Fruit fly (Drosophila melanogaster): Measurements from ENCODE around the gene Sap47.

The Sap47 gene

DNA sequence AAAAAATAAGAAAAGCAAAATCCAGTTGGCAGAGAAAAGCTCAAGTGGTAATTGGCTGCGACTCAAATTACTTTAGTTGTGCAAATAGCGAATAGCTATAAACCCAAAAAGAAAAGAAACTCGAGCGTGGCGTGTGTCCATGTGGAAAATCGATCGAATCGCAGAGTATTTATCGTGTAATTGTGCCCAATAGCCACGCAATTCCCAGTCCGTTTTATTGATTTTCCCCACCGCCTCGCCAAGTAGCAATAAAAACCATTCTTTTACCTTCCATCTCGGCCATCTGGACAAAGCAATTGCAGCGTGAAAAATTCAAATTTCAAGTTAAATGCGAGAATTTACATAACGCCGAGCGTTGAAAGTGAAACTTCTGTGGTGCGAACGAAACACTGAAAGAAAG lies 638 bp downstream of the Sap47 start:
- TF ChIP-seq pdm3 (GFP tag; optimal IDR thresholded peaks at IDR 0.05) = no peak
- TF ChIP-seq CG6792 (GFP tag; optimal IDR thresholded peaks at IDR 0.05) = no peak
- TF ChIP-seq CG3032 (tag; optimal IDR thresholded peaks at IDR 0.05) = no peak
- TF ChIP-seq eg (GFP tag; IDR thresholded peaks at IDR 0.05) = no peak
- TF ChIP-seq Eip93F (GFP tag; optimal IDR thresholded peaks at IDR 0.05) = no peak
- no peak for TF ChIP-seq net (GFP tag; optimal IDR thresholded peaks at IDR 0.05)
- TF ChIP-seq esn (GFP tag; optimal IDR thresholded peaks at IDR 0.05) = no peak
- TF ChIP-seq Sox15 (GFP tag; optimal IDR thresholded peaks at IDR 0.05) = no peak
- TF ChIP-seq Eip75B (GFP tag; optimal IDR thresholded peaks at IDR 0.05) = no peak
- TF ChIP-seq vri (GFP tag; optimal IDR thresholded peaks at IDR 0.05) = no peak
- no peak for TF ChIP-seq Blimp-1 (GFP tag; optimal IDR thresholded peaks at IDR 0.05)
- TF ChIP-seq achi (GFP tag; optimal IDR thresholded peaks at IDR 0.05) = no peak
- no peak for TF ChIP-seq spab (GFP tag; optimal IDR thresholded peaks at IDR 0.05)
- TF ChIP-seq CG3919 (GFP tag; optimal IDR thresholded peaks at IDR 0.05) = no peak
- no peak for TF ChIP-seq fd85E (GFP tag; optimal IDR thresholded peaks at IDR 0.05)
- no peak for TF ChIP-seq fkh (GFP tag; optimal IDR thresholded peaks at IDR 0.05)
- TF ChIP-seq CG6163 (GFP tag; IDR thresholded peaks at IDR 0.05) = no peak
- TF ChIP-seq Smox (GFP tag; optimal IDR thresholded peaks at IDR 0.05) = no peak
- TF ChIP-seq Sox14 (GFP tag; optimal IDR thresholded peaks at IDR 0.05) = no peak

DNA sequence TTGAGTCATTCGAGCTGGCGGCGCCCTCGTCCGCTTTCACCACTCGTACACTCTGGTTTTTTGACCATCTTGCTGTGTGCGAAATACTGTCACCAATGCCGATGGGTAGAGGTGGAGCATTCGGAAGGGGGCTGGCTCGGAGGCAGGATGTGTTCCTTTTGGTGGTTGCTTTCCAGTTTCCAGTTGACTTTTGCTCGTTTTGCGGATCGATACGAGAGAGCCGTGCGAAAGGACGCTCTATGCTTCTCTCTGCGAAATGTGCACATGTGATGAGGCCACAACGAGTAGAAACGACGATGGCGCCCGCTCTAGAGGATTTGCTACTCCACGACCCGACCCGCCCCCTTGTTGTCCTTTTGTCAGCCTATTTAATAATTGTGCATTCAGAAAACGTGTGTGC lies 2.8 kb downstream of the Sap47 start:
- 0 out of 3 replicates have a peak, but pooled peaks have one; percentile 14 for TF ChIP-seq eg (GFP tag; IDR thresholded peaks at IDR 0.05)
- TF ChIP-seq CG16779 (tag; optimal IDR thresholded peaks at IDR 0.05) = no peak

DNA sequence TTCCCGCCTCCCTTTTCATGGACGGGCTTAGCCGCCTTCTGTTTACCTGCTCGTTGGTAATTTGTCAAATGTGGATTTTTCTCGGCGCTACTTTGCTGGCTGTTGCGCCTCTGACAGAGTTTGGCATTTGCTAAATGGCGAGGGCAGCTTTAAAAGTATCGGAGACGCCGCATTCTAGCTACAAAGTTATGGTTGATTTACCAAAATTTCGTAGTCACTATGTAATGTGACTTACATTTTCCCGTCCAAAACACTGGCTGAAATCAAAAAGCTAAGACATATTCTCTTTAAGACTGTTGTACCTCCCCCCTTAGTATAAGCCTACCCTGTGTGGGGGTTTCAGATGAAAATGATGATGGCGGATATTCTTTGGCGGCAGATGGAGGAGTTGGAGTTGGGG lies 12.7 kb downstream of the Sap47 start:
- TF ChIP-seq eg (GFP tag; IDR thresholded peaks at IDR 0.05) (no peak; the same call in 1 of the 3 replicates), CG6163 (GFP tag; IDR thresholded peaks at IDR 0.05) (0 out of 3 replicates have a peak, but pooled peaks have one; percentile 33)

DNA sequence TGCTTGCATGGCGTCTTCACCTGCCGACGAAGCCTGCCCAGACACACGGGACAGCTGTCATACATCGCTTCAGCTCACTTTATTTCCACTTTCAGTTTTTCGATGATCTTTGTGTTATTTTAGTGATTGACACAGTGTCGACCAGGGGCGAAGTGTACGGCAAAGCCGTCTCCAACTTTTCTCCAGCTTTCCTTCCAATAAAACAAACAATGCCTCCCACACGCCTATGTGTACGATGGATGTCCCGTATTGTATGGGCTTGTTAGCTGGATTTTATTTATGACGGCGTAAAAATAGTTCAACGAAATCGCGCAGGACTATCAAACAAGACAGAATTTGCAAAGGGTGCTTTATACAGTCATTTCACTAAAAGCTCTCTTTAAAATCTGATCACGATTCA lies 15.9 kb downstream of the Sap47 start, which contains the start of the genes CG31088 and CG46383:
Gene CG31088, minus strand, starts transcription at position 101 of the 400 bp plus-strand sequence.
Gene CG46383, minus strand, starts transcription at position 101 of the 400 bp plus-strand sequence.
- no peak for TF ChIP-seq pdm3 (GFP tag; optimal IDR thresholded peaks at IDR 0.05)
- no peak for TF ChIP-seq Sox15 (GFP tag; optimal IDR thresholded peaks at IDR 0.05)
- no peak for TF ChIP-seq Smox (GFP tag; optimal IDR thresholded peaks at IDR 0.05)
- TF ChIP-seq Met (GFP tag; optimal IDR thresholded peaks at IDR 0.05) = no peak
- TF ChIP-seq fd85E (GFP tag; optimal IDR thresholded peaks at IDR 0.05) = no peak
- TF ChIP-seq CG6854 (GFP tag; optimal IDR thresholded peaks at IDR 0.05) = no peak
- TF ChIP-seq acj6 (GFP tag; optimal IDR thresholded peaks at IDR 0.05) = no peak
- TF ChIP-seq CG10631 (GFP tag; optimal IDR thresholded peaks at IDR 0.05) = no peak
- no peak for TF ChIP-seq Blimp-1 (GFP tag; optimal IDR thresholded peaks at IDR 0.05)
- no peak for TF ChIP-seq fkh (GFP tag; optimal IDR thresholded peaks at IDR 0.05)
- no peak for TF ChIP-seq CG6276 (GFP tag; optimal IDR thresholded peaks at IDR 0.05)
- no peak for TF ChIP-seq CG10669 (GFP tag; optimal IDR thresholded peaks at IDR 0.05)
- TF ChIP-seq spab (GFP tag; optimal IDR thresholded peaks at IDR 0.05) = no peak
- TF ChIP-seq lz (GFP tag; optimal IDR thresholded peaks at IDR 0.05) = no peak
- no peak for TF ChIP-seq Gug (GFP tag; IDR thresholded peaks at IDR 0.05)
- TF ChIP-seq OdsH (GFP tag; optimal IDR thresholded peaks at IDR 0.05) = no peak
- TF ChIP-seq Hr38 (GFP tag; optimal IDR thresholded peaks at IDR 0.05) = no peak
- no peak for TF ChIP-seq Lpt (GFP tag; optimal IDR thresholded peaks at IDR 0.05)

DNA sequence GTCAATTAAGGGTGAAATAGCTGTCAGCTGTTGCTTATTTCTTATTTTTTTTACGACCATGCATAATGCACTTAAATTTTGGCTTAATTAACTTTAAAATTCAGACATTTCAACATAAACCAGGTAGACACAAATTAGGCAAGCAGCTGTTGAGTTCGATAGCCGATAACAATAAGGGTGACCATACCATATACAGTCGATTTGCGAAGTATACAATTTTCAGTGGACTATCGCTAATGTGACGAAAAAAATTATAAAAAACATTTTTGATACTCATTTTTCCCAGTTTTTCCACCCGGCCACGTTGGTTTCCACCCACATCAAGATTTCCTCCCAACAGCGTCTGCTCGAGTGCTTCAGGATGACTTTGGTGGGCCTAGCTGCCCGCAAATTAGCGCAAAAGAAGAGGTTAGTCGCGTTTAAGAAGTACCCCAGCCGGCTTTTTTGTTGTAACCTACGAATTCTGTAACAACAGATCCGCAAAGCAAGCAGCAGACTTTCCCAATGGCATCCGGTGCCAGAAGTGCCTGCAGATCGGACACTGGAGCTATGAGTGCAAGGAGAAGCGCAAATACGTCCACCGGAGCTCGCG lies 28.9 kb downstream of the Sap47 start, which contains the start of the genes CG4287 and CG5516:
Gene CG4287, minus strand, starts transcription at position 178 of the 592 bp plus-strand sequence.
Gene CG5516, plus strand, starts transcription at position 195 of the 592 bp plus-strand sequence.
- TF ChIP-seq cyc (GFP tag; optimal IDR thresholded peaks at IDR 0.05) (peak; percentile 13), Lpt (GFP tag; optimal IDR thresholded peaks at IDR 0.05) (no peak), Hr4 (GFP tag; optimal IDR thresholded peaks at IDR 0.05) (peak; percentile 11), dsx (GFP tag; optimal IDR thresholded peaks at IDR 0.05; ENCODE audit: poor library complexity, severe bottlenecking) (peak; percentile 41), svp (GFP tag) (peak; percentile 42), esn (GFP tag; optimal IDR thresholded peaks at IDR 0.05) (peak; percentile 65)

All from whole organism, prepupa.